Fruit fly (Drosophila melanogaster): ENCODE results near the gene CG7675.

DNA sequence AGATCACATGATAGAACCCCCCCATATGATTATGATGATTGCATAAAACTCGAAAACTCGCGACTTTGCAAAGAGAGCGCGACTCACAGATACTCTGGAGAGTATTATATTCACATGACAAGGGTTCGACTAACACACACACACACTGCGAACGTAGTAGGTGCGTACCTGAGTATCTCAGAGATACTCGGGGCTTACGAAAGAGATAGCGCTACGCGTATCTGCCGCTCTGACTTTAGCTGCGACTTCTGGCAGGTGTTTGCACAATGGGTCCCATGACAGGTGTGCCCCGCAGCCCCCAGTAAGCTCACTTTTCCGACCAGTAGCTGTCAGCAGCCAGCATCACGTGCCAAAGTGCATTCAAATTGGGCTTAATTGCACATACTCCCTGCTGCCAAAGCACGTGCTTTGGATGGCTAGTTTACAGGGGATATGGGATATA lies 17.5 kb upstream of the CG7675 start:
- TF ChIP-seq CG8159 (tag; optimal IDR thresholded peaks at IDR 0.05) (no peak), CG34367 (tag; optimal IDR thresholded peaks at IDR 0.05) (no peak), CG4496 (GFP tag; IDR thresholded peaks at IDR 0.05) (no peak), CG14655 (GFP tag; optimal IDR thresholded peaks at IDR 0.05) (no peak), CG9948 (tag; optimal IDR thresholded peaks at IDR 0.05) (no peak), EcR (GFP tag; optimal IDR thresholded peaks at IDR 0.05) (peak; percentile 7), Snoo (tag; optimal IDR thresholded peaks at IDR 0.05) (no peak), CG32121 (GFP tag; IDR thresholded peaks at IDR 0.05) (no peak), CG17806 (tag; optimal IDR thresholded peaks at IDR 0.05) (no peak)
